Worm (Caenorhabditis elegans): ENCODE results near the gene ekl-6.

- TF ChIP-seq unc-39 (tag; optimal IDR thresholded peaks at IDR 0.05): no peak
- TF ChIP-seq lin-39 (tag; optimal IDR thresholded peaks at IDR 0.05): no peak
- no peak for TF ChIP-seq ama-1 (optimal IDR thresholded peaks at IDR 0.05)
- no peak for TF ChIP-seq unc-62 (GFP tag; optimal IDR thresholded peaks at IDR 0.05 in 1 of 2)
- no peak for TF ChIP-seq unc-62 (tag; optimal IDR thresholded peaks at IDR 0.05)
- no peak for TF ChIP-seq daf-16 (GFP tag; optimal IDR thresholded peaks at IDR 0.05)
- TF ChIP-seq daf-16 (tag; optimal IDR thresholded peaks at IDR 0.05): no peak
- no peak for TF ChIP-seq lsy-2 (tag; optimal IDR thresholded peaks at IDR 0.05)
- TF ChIP-seq nhr-237 (tag; optimal IDR thresholded peaks at IDR 0.05): no peak
- TF ChIP-seq ceh-82 (tag; optimal IDR thresholded peaks at IDR 0.05): no peak
- no peak for TF ChIP-seq spr-3 (GFP tag; optimal IDR thresholded peaks at IDR 0.05)
Measured at ce11 chrIII:10101352-10101751, 37.1 kb downstream of the ekl-6 start, which contains the start of gene kel-10.

Data from whole organism, L4 larva.